Worm (Caenorhabditis elegans) whole organism, L4 larva: Measurements from ENCODE around the gene F59B10.4.

Source experiments
- F49E8.2 ChIP-seq: sonication (generic microtip); optimal IDR thresholded peaks from 2 replicates; lab custom pipeline; 2016; ENCODE audit warnings: missing compliant biosample characterization, mild to moderate bottlenecking, missing genetic modification characterization, borderline replicate concordance
- Y5F2A.4 ChIP-seq: fragments of 200-800 bp; sonication (Bioruptor generic); optimal IDR thresholded peaks from 2 replicates; lab custom pipeline; 2018; ENCODE audit warnings: mild to moderate bottlenecking, missing genetic modification characterization, missing compliant biosample characterization
- aha-1 ChIP-seq: fragments of 150-350 bp; peaks from one replicate; lab custom pipeline; 2014; ENCODE audit warnings: missing biosample characterization, missing genetic modification characterization
- arid-1 ChIP-seq: fragments of 200-800 bp; sonication (Bioruptor generic); conservative IDR thresholded peaks from 2 replicates; pipeline ENCODE4 v1.3.6; 2022; ENCODE audit warnings: missing genetic modification reagents, missing genetic modification characterization, missing compliant biosample characterization
- ces-1 ChIP-seq: fragments of 150-350 bp; sonication (generic microtip); optimal IDR thresholded peaks from 4 replicates; lab custom pipeline; 2014; ENCODE audit warnings: missing biosample characterization, missing genetic modification reagents, missing genetic modification characterization
- daf-8 ChIP-seq: fragments of 200-800 bp; sonication (Bioruptor generic); IDR thresholded peaks from 2 replicates; pipeline ENCODE4 v1.3.6; 2022; ENCODE audit warnings: missing genetic modification characterization, missing compliant biosample characterization
- dmd-6 ChIP-seq: fragments of 200-800 bp; sonication (Bioruptor generic); IDR thresholded peaks from 2 replicates; pipeline ENCODE4 v1.3.6; 2022; ENCODE audit warnings: missing genetic modification reagents, missing genetic modification characterization, missing compliant biosample characterization
- dpl-1 ChIP-seq: fragments of 150-350 bp; optimal IDR thresholded peaks from 2 replicates; lab custom pipeline; 2014; ENCODE audit warnings: missing biosample characterization, missing genetic modification reagents, missing genetic modification characterization
- dve-1 ChIP-seq: sonication (generic microtip); optimal IDR thresholded peaks from 2 replicates; lab custom pipeline; 2017; ENCODE audit warnings: antibody characterized with exemption, mild to moderate bottlenecking, missing genetic modification characterization, missing compliant biosample characterization; ENCODE audit not compliant: insufficient read depth
- egl-27 ChIP-seq: sonication (generic microtip); optimal IDR thresholded peaks from 3 replicates; lab custom pipeline; 2017; ENCODE audit warnings: missing biosample characterization, missing genetic modification reagents, missing genetic modification characterization
- hif-1 ChIP-seq, 2 experiments: sonication (generic microtip); optimal IDR thresholded peaks; 2 replicates each; lab custom pipeline; 2016 to 2017; ENCODE audit warnings: missing compliant biosample characterization in 2 of 2, missing genetic modification characterization in 2 of 2, missing genetic modification reagents in 2 of 2, missing genotype in 2 of 2, mild to moderate bottlenecking in 1 of 2
- hlh-11 ChIP-seq: fragments of 200-800 bp; sonication (Bioruptor generic); optimal IDR thresholded peaks from 2 replicates; lab custom pipeline; 2018; ENCODE audit warnings: mild to moderate bottlenecking, missing genetic modification characterization, missing compliant biosample characterization
- hlh-30 ChIP-seq: sonication (generic microtip); optimal IDR thresholded peaks from 2 replicates; lab custom pipeline; 2017; ENCODE audit warnings: antibody characterized with exemption, mild to moderate bottlenecking, missing genetic modification characterization, missing compliant biosample characterization; ENCODE audit not compliant: insufficient read depth
- lim-7 ChIP-seq: fragments of 200-800 bp; sonication (Bioruptor generic); IDR thresholded peaks from 2 replicates; pipeline ENCODE4 v1.3.6; 2022; ENCODE audit warnings: missing genetic modification characterization, missing compliant biosample characterization
- lin-29 ChIP-seq: fragments of 200-800 bp; sonication (Bioruptor generic); IDR thresholded peaks from 2 replicates; pipeline ENCODE4 v1.3.6; 2022; ENCODE audit warnings: missing genetic modification reagents, missing genetic modification characterization, missing compliant biosample characterization
- mdl-1 ChIP-seq, 2 experiments: fragments of 150-350 bp in 1 of 2; sonication (generic microtip) in 1 of 2; optimal IDR thresholded peaks; 2 replicates each; lab custom pipeline; 2014 to 2017; ENCODE audit warnings: missing biosample characterization in 2 of 2, missing genetic modification characterization in 2 of 2
- mxl-3 ChIP-seq: fragments of 200-800 bp; sonication (Bioruptor generic); optimal IDR thresholded peaks from 2 replicates; lab custom pipeline; 2018; ENCODE audit warnings: mild to moderate bottlenecking, missing genetic modification characterization, missing compliant biosample characterization
- nhr-10 ChIP-seq: fragments of 150-350 bp; optimal IDR thresholded peaks from 2 replicates; lab custom pipeline; 2014; ENCODE audit warnings: missing biosample characterization, missing genetic modification characterization
- nhr-11 ChIP-seq: fragments of 150-350 bp; optimal IDR thresholded peaks from 2 replicates; lab custom pipeline; 2014; ENCODE audit warnings: missing biosample characterization, missing genetic modification characterization
- nhr-111 ChIP-seq: fragments of 200-800 bp; sonication (Bioruptor generic); optimal IDR thresholded peaks from 2 replicates; lab custom pipeline; 2018; ENCODE audit warnings: mild to moderate bottlenecking, missing genetic modification characterization, missing compliant biosample characterization
- nhr-25 ChIP-seq: sonication (generic microtip); optimal IDR thresholded peaks from 2 replicates; lab custom pipeline; 2017; ENCODE audit warnings: missing genetic modification characterization, mild to moderate bottlenecking, missing compliant biosample characterization, antibody characterized with exemption, moderate library complexity, borderline replicate concordance; ENCODE audit not compliant: insufficient read depth
- nhr-28 ChIP-seq: fragments of 150-350 bp; optimal IDR thresholded peaks from 2 replicates; lab custom pipeline; 2014; ENCODE audit warnings: missing biosample characterization, missing genetic modification characterization
- nhr-41 ChIP-seq: fragments of 200-800 bp; sonication (Bioruptor generic); IDR thresholded peaks from 2 replicates; pipeline ENCODE4 v1.3.6; 2022; ENCODE audit warnings: missing genetic modification reagents, missing genetic modification characterization, missing compliant biosample characterization
- nhr-6 ChIP-seq: fragments of 150-350 bp; optimal IDR thresholded peaks from 2 replicates; lab custom pipeline; 2014; ENCODE audit warnings: missing biosample characterization, missing genetic modification characterization
- rbr-2 ChIP-seq: sonication (generic microtip); optimal IDR thresholded peaks from 2 replicates; lab custom pipeline; 2016; ENCODE audit warnings: missing genotype, missing genetic modification characterization, missing compliant biosample characterization
- saeg-2 ChIP-seq: fragments of 200-800 bp; sonication (Bioruptor generic); IDR thresholded peaks from 2 replicates; pipeline ENCODE4 v1.3.6; 2022; ENCODE audit warnings: missing genetic modification reagents, missing genetic modification characterization, missing compliant biosample characterization
- sdz-12 ChIP-seq: fragments of 200-800 bp; sonication (Bioruptor generic); optimal IDR thresholded peaks from 2 replicates; lab custom pipeline; 2018; ENCODE audit warnings: mild to moderate bottlenecking, missing genetic modification characterization, missing compliant biosample characterization
- set-16 ChIP-seq: fragments of 200-800 bp; sonication (Bioruptor generic); IDR thresholded peaks from 2 replicates; pipeline ENCODE4 v1.3.6; 2022; ENCODE audit warnings: missing genetic modification reagents, missing genetic modification characterization, missing compliant biosample characterization
- skn-1 ChIP-seq: fragments of 150-350 bp; optimal IDR thresholded peaks from 2 replicates; lab custom pipeline; 2014; ENCODE audit warnings: missing biosample characterization, missing genetic modification characterization
- tra-1 ChIP-seq: fragments of 200-800 bp; sonication (Bioruptor generic); IDR thresholded peaks from 2 replicates; pipeline ENCODE4 v1.3.6; 2022; ENCODE audit warnings: missing genetic modification reagents, missing genetic modification characterization, missing compliant biosample characterization
- unc-130 ChIP-seq: sonication (generic microtip); optimal IDR thresholded peaks from 2 replicates; lab custom pipeline; 2016; ENCODE audit warnings: missing genetic modification reagents, missing genetic modification characterization, missing compliant biosample characterization
- unc-39 ChIP-seq: sonication (generic microtip); optimal IDR thresholded peaks from 2 replicates; lab custom pipeline; 2017; ENCODE audit warnings: missing biosample characterization, missing genetic modification characterization
- zfp-2 ChIP-seq: sonication (generic microtip); optimal IDR thresholded peaks from 2 replicates; lab custom pipeline; 2016; ENCODE audit warnings: mild to moderate bottlenecking, missing genetic modification characterization, missing compliant biosample characterization
- zip-11 ChIP-seq: fragments of 200-800 bp; sonication (Bioruptor generic); IDR thresholded peaks from 2 replicates; pipeline ENCODE4 v1.3.6; 2022; ENCODE audit warnings: missing genetic modification characterization, missing compliant biosample characterization
- ztf-11 ChIP-seq: fragments of 150-350 bp; optimal IDR thresholded peaks from 2 replicates; lab custom pipeline; 2014; ENCODE audit warnings: missing biosample characterization, missing genetic modification characterization

Gene F59B10.4

ce11 chrII:10523031-10523430, 4.1 kb upstream of the F59B10.4 start:
- TF ChIP-seq egl-27 (tag; lab: Kevin White, UChicago) (no peak), F49E8.2 (no peak), nhr-41 (GFP tag; lab: Robert Waterston, UW) (no peak), nhr-6 (tag; lab: Kevin White, UChicago) (no peak), zfp-2 (tag; lab: Kevin White, UChicago) (no peak)

ce11 chrII:10519863-10520262, 946 bp upstream of the F59B10.4 start:
- TF ChIP-seq nhr-25: no peak
- peak; percentile 80 for TF ChIP-seq aha-1 (tag; lab: Kevin White, UChicago)

- TF ChIP-seq nhr-28 (tag; lab: Kevin White, UChicago): peak; percentile 40
- no peak for TF ChIP-seq nhr-111 (GFP tag; lab: Kevin White, UChicago)
- no peak for TF ChIP-seq zip-11
- TF ChIP-seq lim-7 (GFP tag; lab: Robert Waterston, UW): no peak
- peak; percentile 4 for TF ChIP-seq nhr-11 (tag; lab: Kevin White, UChicago)
- TF ChIP-seq hlh-30 (tag; lab: Kevin White, UChicago): peak; percentile 31
- peak; percentile 27 for TF ChIP-seq mxl-3 (GFP tag; lab: Kevin White, UChicago)
- TF ChIP-seq sdz-12 (GFP tag; lab: Kevin White, UChicago): no peak
- no peak for TF ChIP-seq lin-29 (GFP tag; lab: Robert Waterston, UW)
- no peak for TF ChIP-seq daf-8
- peak; percentile 6 for TF ChIP-seq dve-1 (tag; lab: Kevin White, UChicago)
- TF ChIP-seq Y5F2A.4 (GFP tag; lab: Kevin White, UChicago): no peak
- no peak for TF ChIP-seq saeg-2 (GFP tag; lab: Robert Waterston, UW)
- TF ChIP-seq ztf-11 (tag; lab: Kevin White, UChicago): no peak
- no peak for TF ChIP-seq rbr-2 (tag; lab: Kevin White, UChicago)
- peak; percentile 20 for TF ChIP-seq hlh-11 (tag; lab: Kevin White, UChicago)
- no peak for TF ChIP-seq skn-1
- TF ChIP-seq ces-1 (GFP tag; lab: Kevin White, UChicago): no peak
- TF ChIP-seq unc-130 (GFP tag; lab: Kevin White, UChicago): no peak
- TF ChIP-seq dpl-1 (GFP tag; lab: Kevin White, UChicago): no peak
- TF ChIP-seq tra-1: peak; percentile 38; the same call in 1 of the 2 replicates
- TF ChIP-seq mdl-1 (tag; optimal IDR thresholded peaks at IDR 0.05; lab: Kevin White, UChicago): peak in 1 of 2 experiments; percentile 28
- TF ChIP-seq nhr-10 (tag; lab: Kevin White, UChicago): no peak
- no peak for TF ChIP-seq hif-1 (tag; optimal IDR thresholded peaks at IDR 0.05; lab: Kevin White, UChicago)
Measured at ce11 chrII:10516375-10516774, 2.5 kb downstream of the F59B10.4 start.

- TF ChIP-seq nhr-28 (tag; lab: Kevin White, UChicago) (peak; percentile 50), ztf-11 (tag; lab: Kevin White, UChicago) (no peak), set-16 (GFP tag; lab: Robert Waterston, UW) (no peak), unc-39 (tag; lab: Kevin White, UChicago) (no peak), hlh-30 (tag; lab: Kevin White, UChicago) (peak; percentile 38), dmd-6 (GFP tag; lab: Robert Waterston, UW) (peak; percentile 15; the same call in 1 of the 2 replicates), aha-1 (tag; lab: Kevin White, UChicago) (peak; percentile 91), arid-1 (GFP tag; lab: Robert Waterston, UW) (no peak)
Measured at ce11 chrII:10515422-10515821, 3.5 kb downstream of the F59B10.4 start.
